Worm (Caenorhabditis elegans) whole organism, late embryonic: Measurements from ENCODE around the gene klp-12.

Experiments used
- C38D4.7 ChIP-seq: fragments of 200-800 bp; sonication (Bioruptor generic); optimal IDR thresholded peaks from 2 replicates; lab custom pipeline; 2018; ENCODE audit warnings: mild to moderate bottlenecking, missing genetic modification characterization, moderate library complexity, missing compliant biosample characterization
- F13H6.1 ChIP-seq: sonication (generic microtip); optimal IDR thresholded peaks from 2 replicates; lab custom pipeline; 2016; ENCODE audit warnings: missing genetic modification characterization, missing compliant biosample characterization
- K02D7.2 ChIP-seq: sonication (generic microtip); optimal IDR thresholded peaks from 2 replicates; lab custom pipeline; 2017; ENCODE audit warnings: mild to moderate bottlenecking, missing genetic modification characterization, missing compliant biosample characterization
- K09A11.1 ChIP-seq: sonication (generic microtip); optimal IDR thresholded peaks from 2 replicates; lab custom pipeline; 2017; ENCODE audit warnings: antibody characterized with exemption, mild to moderate bottlenecking, missing genetic modification characterization, missing compliant biosample characterization; ENCODE audit not compliant: insufficient read depth
- T23F11.4 ChIP-seq: fragments of 200-800 bp; sonication (Bioruptor generic); optimal IDR thresholded peaks from 2 replicates; lab custom pipeline; 2018; ENCODE audit warnings: mild to moderate bottlenecking, missing genetic modification characterization, missing compliant biosample characterization
- ama-1 ChIP-seq: fragments of 150-350 bp; optimal IDR thresholded peaks from 2 replicates; lab custom pipeline; 2014
- ceh-19 ChIP-seq: fragments of 200-800 bp; sonication (Bioruptor generic); optimal IDR thresholded peaks from 2 replicates; lab custom pipeline; 2018; ENCODE audit warnings: mild to moderate bottlenecking, missing genetic modification characterization, missing compliant biosample characterization
- ceh-2 ChIP-seq: sonication (generic microtip); optimal IDR thresholded peaks from 2 replicates; lab custom pipeline; 2016; ENCODE audit warnings: missing genotype, missing genetic modification characterization, missing compliant biosample characterization
- ceh-24 ChIP-seq: sonication (generic microtip); optimal IDR thresholded peaks from 2 replicates; lab custom pipeline; 2016; ENCODE audit warnings: mild to moderate bottlenecking, missing genetic modification characterization, missing compliant biosample characterization
- ceh-30 ChIP-seq: fragments of 150-350 bp; optimal IDR thresholded peaks from 2 replicates; lab custom pipeline; 2014; ENCODE audit warnings: missing biosample characterization, missing genetic modification characterization
- ceh-31 ChIP-seq: sonication (generic microtip); optimal IDR thresholded peaks from 2 replicates; lab custom pipeline; 2016; ENCODE audit warnings: missing genetic modification characterization, missing compliant biosample characterization
- ceh-45 ChIP-seq: fragments of 200-800 bp; sonication (Bioruptor generic); IDR thresholded peaks from 2 replicates; pipeline ENCODE4 v1.3.6; 2022; ENCODE audit warnings: missing genetic modification reagents, missing genetic modification characterization, missing compliant biosample characterization
- ceh-6 ChIP-seq: fragments of 200-800 bp; sonication (Bioruptor generic); optimal IDR thresholded peaks from 2 replicates; lab custom pipeline; 2018; ENCODE audit warnings: mild to moderate bottlenecking, missing genetic modification characterization, missing compliant biosample characterization
- ceh-9 ChIP-seq: sonication (generic microtip); optimal IDR thresholded peaks from 2 replicates; lab custom pipeline; 2016; ENCODE audit warnings: mild to moderate bottlenecking, missing genetic modification characterization, inconsistent platforms, missing compliant biosample characterization
- che-1 ChIP-seq: sonication (generic microtip); optimal IDR thresholded peaks from 2 replicates; lab custom pipeline; 2016; ENCODE audit warnings: mild to moderate bottlenecking, missing genetic modification characterization, missing compliant biosample characterization
- dmd-4 ChIP-seq: sonication (generic microtip); optimal IDR thresholded peaks from 2 replicates; lab custom pipeline; 2016; ENCODE audit warnings: borderline replicate concordance, missing genetic modification characterization, missing compliant biosample characterization
- dve-1 ChIP-seq: sonication (generic microtip); optimal IDR thresholded peaks from 2 replicates; lab custom pipeline; 2017; ENCODE audit warnings: antibody characterized with exemption, mild to moderate bottlenecking, missing genetic modification characterization, missing compliant biosample characterization
- elt-2 ChIP-seq: sonication (generic microtip); optimal IDR thresholded peaks from 2 replicates; lab custom pipeline; 2016; ENCODE audit warnings: missing genetic modification reagents, missing genetic modification characterization, missing compliant biosample characterization
- elt-4 ChIP-seq: sonication (generic microtip); optimal IDR thresholded peaks from 2 replicates; lab custom pipeline; 2016; ENCODE audit warnings: missing genetic modification characterization, missing compliant biosample characterization
- ets-4 ChIP-seq: sonication (generic microtip); optimal IDR thresholded peaks from 2 replicates; lab custom pipeline; 2016; ENCODE audit warnings: missing genetic modification characterization, missing compliant biosample characterization
- eyg-1 ChIP-seq: sonication (generic microtip); optimal IDR thresholded peaks from 2 replicates; lab custom pipeline; 2016; ENCODE audit warnings: missing genotype, missing genetic modification characterization, missing compliant biosample characterization
- fkh-6 ChIP-seq: sonication (generic microtip); optimal IDR thresholded peaks from 2 replicates; lab custom pipeline; 2016; ENCODE audit warnings: missing genetic modification characterization, missing compliant biosample characterization
- gmeb-2 ChIP-seq: sonication (generic microtip); optimal IDR thresholded peaks from 2 replicates; lab custom pipeline; 2016; ENCODE audit warnings: missing genetic modification characterization, inconsistent platforms, missing compliant biosample characterization
- hlh-13 ChIP-seq: fragments of 200-800 bp; sonication (Bioruptor generic); optimal IDR thresholded peaks from 2 replicates; lab custom pipeline; 2018; ENCODE audit warnings: mild to moderate bottlenecking, missing genetic modification characterization, missing compliant biosample characterization
- hlh-15 ChIP-seq: sonication (generic microtip); optimal IDR thresholded peaks from 2 replicates; lab custom pipeline; 2016; ENCODE audit warnings: missing genetic modification characterization, missing compliant biosample characterization
- hlh-30 ChIP-seq: sonication (generic microtip); optimal IDR thresholded peaks from 2 replicates; lab custom pipeline; 2017; ENCODE audit warnings: antibody characterized with exemption, missing genetic modification characterization, missing compliant biosample characterization; ENCODE audit not compliant: insufficient read depth
- hlh-6 ChIP-seq: sonication (generic microtip); optimal IDR thresholded peaks from 2 replicates; lab custom pipeline; 2016; ENCODE audit warnings: missing genotype, missing genetic modification characterization, missing compliant biosample characterization
- hlh-8 ChIP-seq: sonication (generic microtip); optimal IDR thresholded peaks from 2 replicates; lab custom pipeline; 2016; ENCODE audit warnings: missing genotype, missing genetic modification characterization, missing compliant biosample characterization
- lim-6 ChIP-seq: sonication (generic microtip); optimal IDR thresholded peaks from 2 replicates; lab custom pipeline; 2016; ENCODE audit warnings: missing genetic modification characterization, missing compliant biosample characterization
- lin-11 ChIP-seq: fragments of 200-800 bp; sonication (Bioruptor generic); optimal IDR thresholded peaks from 2 replicates; lab custom pipeline; 2018; ENCODE audit warnings: mild to moderate bottlenecking, missing genetic modification characterization, missing compliant biosample characterization
- madf-2 ChIP-seq: sonication (generic microtip); optimal IDR thresholded peaks from 2 replicates; lab custom pipeline; 2017; ENCODE audit warnings: missing genetic modification characterization, missing compliant biosample characterization
- mec-3 ChIP-seq: sonication (generic microtip); optimal IDR thresholded peaks from 2 replicates; lab custom pipeline; 2016; ENCODE audit warnings: borderline replicate concordance, missing genetic modification characterization, missing compliant biosample characterization
- nfya-1 ChIP-seq: sonication (generic microtip); optimal IDR thresholded peaks from 2 replicates; lab custom pipeline; 2017; ENCODE audit warnings: missing genetic modification characterization, mild to moderate bottlenecking, missing compliant biosample characterization, antibody characterized with exemption, moderate library complexity
- nhr-11 ChIP-seq: fragments of 150-350 bp; optimal IDR thresholded peaks from 2 replicates; lab custom pipeline; 2014; ENCODE audit warnings: missing biosample characterization, missing genetic modification characterization
- nhr-232 ChIP-seq: sonication (generic microtip); optimal IDR thresholded peaks from 2 replicates; lab custom pipeline; 2016; ENCODE audit warnings: missing genetic modification characterization, missing compliant biosample characterization
- npax-4 ChIP-seq: sonication (generic microtip); optimal IDR thresholded peaks from 2 replicates; lab custom pipeline; 2016; ENCODE audit warnings: missing genetic modification characterization, missing compliant biosample characterization
- odd-2 ChIP-seq: sonication (generic microtip); optimal IDR thresholded peaks from 2 replicates; lab custom pipeline; 2017; ENCODE audit warnings: antibody characterized with exemption, mild to moderate bottlenecking, missing genetic modification characterization, missing compliant biosample characterization
- pag-3 ChIP-seq: sonication (generic microtip); optimal IDR thresholded peaks from 2 replicates; lab custom pipeline; 2016; ENCODE audit warnings: missing compliant biosample characterization, missing genetic modification characterization, borderline replicate concordance
- pat-9 ChIP-seq: fragments of 200-800 bp; sonication (Bioruptor generic); optimal IDR thresholded peaks from 2 replicates; lab custom pipeline; 2018; ENCODE audit warnings: mild to moderate bottlenecking, missing genetic modification characterization, moderate library complexity, missing compliant biosample characterization
- pha-4 ChIP-seq: fragments of 150-350 bp; optimal IDR thresholded peaks from 2 replicates; lab custom pipeline; 2018; ENCODE audit warnings: missing biosample characterization, missing genetic modification reagents, missing genetic modification characterization
- pqm-1 ChIP-seq: sonication (generic microtip); optimal IDR thresholded peaks from 2 replicates; lab custom pipeline; 2016; ENCODE audit warnings: missing genetic modification characterization, missing compliant biosample characterization
- pros-1 ChIP-seq: fragments of 150-350 bp; optimal IDR thresholded peaks from 2 replicates; lab custom pipeline; 2014; ENCODE audit warnings: missing biosample characterization, missing genetic modification reagents, missing genetic modification characterization
- ref-2 ChIP-seq: sonication (generic microtip); optimal IDR thresholded peaks from 2 replicates; lab custom pipeline; 2016; ENCODE audit warnings: missing genetic modification characterization, missing compliant biosample characterization
- rnt-1 ChIP-seq: sonication (generic microtip); optimal IDR thresholded peaks from 2 replicates; lab custom pipeline; 2016; ENCODE audit warnings: missing genetic modification characterization, missing compliant biosample characterization
- sdc-2 ChIP-seq: sonication (generic microtip); optimal IDR thresholded peaks from 2 replicates; lab custom pipeline; 2016; ENCODE audit warnings: missing genotype, missing genetic modification characterization, missing compliant biosample characterization
- sox-2 ChIP-seq: fragments of 200-800 bp; sonication (Bioruptor generic); IDR thresholded peaks from 2 replicates; pipeline ENCODE4 v1.3.6; 2022; ENCODE audit warnings: missing genetic modification reagents, missing genetic modification characterization, missing compliant biosample characterization
- sox-4 ChIP-seq: sonication (generic microtip); optimal IDR thresholded peaks from 2 replicates; lab custom pipeline; 2017; ENCODE audit warnings: mild to moderate bottlenecking, missing genetic modification characterization, inconsistent platforms, missing compliant biosample characterization
- syd-9 ChIP-seq: sonication (generic microtip); optimal IDR thresholded peaks from 2 replicates; lab custom pipeline; 2016; ENCODE audit warnings: mild to moderate bottlenecking, missing genetic modification characterization, moderate library complexity, missing compliant biosample characterization
- tbx-7 ChIP-seq: sonication (generic microtip); optimal IDR thresholded peaks from 2 replicates; lab custom pipeline; 2016; ENCODE audit warnings: missing genotype, missing genetic modification characterization, missing compliant biosample characterization
- unc-3 ChIP-seq, 2 experiments: fragments of 200-800 bp in 1 of 2; sonication (Bioruptor generic) in 1 of 2; sonication (generic microtip) in 1 of 2; conservative IDR thresholded peaks in 1 of 2; optimal IDR thresholded peaks in 1 of 2; 2 replicates each; pipeline versions ENCODE4 v1.3.6 to Lab custom; 2016 to 2022; ENCODE audit warnings: missing compliant biosample characterization in 2 of 2, missing genetic modification characterization in 2 of 2, missing genetic modification reagents in 1 of 2
- unc-42 ChIP-seq: sonication (generic microtip); optimal IDR thresholded peaks from 2 replicates; lab custom pipeline; 2016; ENCODE audit warnings: missing genotype, missing genetic modification characterization, missing compliant biosample characterization
- unc-55 ChIP-seq: sonication (generic microtip); optimal IDR thresholded peaks from 2 replicates; lab custom pipeline; 2017; ENCODE audit warnings: missing biosample characterization, missing genetic modification reagents, missing genetic modification characterization

The klp-12 gene

DNA sequence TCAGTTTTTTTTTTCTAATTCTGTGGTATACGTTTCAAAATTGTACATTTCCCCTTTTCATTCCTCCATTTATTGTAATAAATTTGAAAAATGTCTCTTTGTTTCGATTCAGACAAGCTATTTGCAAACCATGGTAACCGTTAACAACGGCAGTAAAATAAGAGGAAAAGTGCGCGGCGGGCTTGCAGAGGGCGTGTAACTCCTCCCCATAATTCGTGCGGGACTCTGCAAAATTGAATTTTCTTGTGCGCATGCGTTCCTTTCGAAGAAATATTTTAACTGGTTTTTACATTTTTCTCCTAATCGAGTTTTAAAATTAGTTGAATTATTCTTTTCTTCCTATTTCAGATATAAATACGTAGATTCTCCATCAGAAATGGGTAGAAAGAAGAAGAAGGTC is 49.0 kb downstream of the klp-12 start, which contains the start of gene znf-207:
TSS of gene znf-207 (plus strand) at position 349 of the 400 bp plus-strand sequence.
- TF ChIP-seq sox-4 (tag; lab: Kevin White, UChicago) = peak; percentile 29
- peak; percentile 54 for TF ChIP-seq K09A11.1
- TF ChIP-seq ref-2 (tag; lab: Kevin White, UChicago) = peak; percentile 60
- peak; percentile 18 for TF ChIP-seq lin-11
- no peak for TF ChIP-seq unc-55 (GFP tag; lab: Kevin White, UChicago)
- no peak for TF ChIP-seq unc-3 (GFP tag; conservative IDR thresholded peaks at IDR 0.05; lab: Robert Waterston, UW)
- peak; percentile 65 for TF ChIP-seq unc-3 (tag; optimal IDR thresholded peaks at IDR 0.05; lab: Kevin White, UChicago)
- peak; percentile 78 for TF ChIP-seq elt-2
- TF ChIP-seq pag-3 = no peak
- TF ChIP-seq hlh-6 (tag; lab: Kevin White, UChicago) = no peak
- peak; percentile 67 for TF ChIP-seq nfya-1 (tag; lab: Kevin White, UChicago)
- no peak for TF ChIP-seq mec-3
- TF ChIP-seq hlh-30 (tag; lab: Kevin White, UChicago) = no peak
- TF ChIP-seq ceh-19 (GFP tag; lab: Kevin White, UChicago) = peak; percentile 52
- TF ChIP-seq madf-2 (tag; lab: Kevin White, UChicago) = peak; percentile 36
- TF ChIP-seq ama-1 (lab: Kevin White, UChicago) = no peak
- peak; percentile 28 for TF ChIP-seq C38D4.7 (GFP tag; lab: Kevin White, UChicago)
- peak; percentile 45 for TF ChIP-seq F13H6.1
- TF ChIP-seq ceh-9 = no peak
- no peak for TF ChIP-seq T23F11.4 (GFP tag; lab: Kevin White, UChicago)
- TF ChIP-seq ceh-2 (tag; lab: Kevin White, UChicago) = peak; percentile 69
- TF ChIP-seq sdc-2 = no peak
- no peak for TF ChIP-seq pha-4 (tag; lab: Kevin White, UChicago)
- 0 out of 2 replicates have a peak, but pooled peaks have one; percentile 23 for TF ChIP-seq sox-2 (GFP tag; lab: Robert Waterston, UW)
- no peak for TF ChIP-seq pqm-1 (tag; lab: Kevin White, UChicago)
- TF ChIP-seq unc-42 (tag; lab: Kevin White, UChicago) = peak; percentile 99
- no peak for TF ChIP-seq hlh-8 (tag; lab: Kevin White, UChicago)
- TF ChIP-seq syd-9 (tag; lab: Kevin White, UChicago) = peak; percentile 31
- TF ChIP-seq ceh-30 (tag; lab: Kevin White, UChicago) = no peak
- TF ChIP-seq tbx-7 = peak; percentile 4
- peak; percentile 12 for TF ChIP-seq hlh-15 (tag; lab: Kevin White, UChicago)
- TF ChIP-seq pros-1 (tag; lab: Kevin White, UChicago) = no peak
- TF ChIP-seq eyg-1 (tag; lab: Kevin White, UChicago) = peak; percentile 32
- no peak for TF ChIP-seq nhr-11 (tag; lab: Kevin White, UChicago)
- no peak for TF ChIP-seq npax-4 (tag; lab: Kevin White, UChicago)
- TF ChIP-seq lim-6 (tag; lab: Kevin White, UChicago) = peak; percentile 55
- TF ChIP-seq che-1 (tag; lab: Kevin White, UChicago) = peak; percentile 33
- TF ChIP-seq elt-4 = no peak
- peak; percentile 45 for TF ChIP-seq nhr-232
- TF ChIP-seq odd-2 = peak; percentile 13
- TF ChIP-seq ceh-45 (GFP tag; lab: Robert Waterston, UW) = no peak
- TF ChIP-seq ets-4 = peak; percentile 16
- peak; percentile 82 for TF ChIP-seq ceh-31 (tag; lab: Kevin White, UChicago)
- TF ChIP-seq ceh-6 = peak; percentile 31
- peak; percentile 3 for TF ChIP-seq pat-9 (tag; lab: Kevin White, UChicago)
- peak; percentile 19 for TF ChIP-seq gmeb-2
- TF ChIP-seq K02D7.2 (tag; lab: Kevin White, UChicago) = no peak
- peak; percentile 45 for TF ChIP-seq dmd-4
- no peak for TF ChIP-seq hlh-13 (GFP tag; lab: Kevin White, UChicago)
- no peak for TF ChIP-seq rnt-1 (tag; lab: Kevin White, UChicago)
- TF ChIP-seq dve-1 (tag; lab: Kevin White, UChicago) = no peak
- no peak for TF ChIP-seq ceh-24 (tag; lab: Kevin White, UChicago)
- peak; percentile 63 for TF ChIP-seq fkh-6
